Fruit fly (Drosophila melanogaster) whole organism, embryonic: ENCODE data around the gene CG7054.

Experiments
- Aef1 ChIP-seq: fragments of 200-800 bp; sonication (Bioruptor generic); IDR thresholded peaks from 3 replicates; pipeline ENCODE4 v1.3.6; 2022; ENCODE audit warnings: missing biosample characterization, missing genetic modification characterization
- CG11723 ChIP-seq: fragments of 200-800 bp; sonication (Bioruptor generic); optimal IDR thresholded peaks from 2 replicates; lab custom pipeline; 2017; ENCODE audit warnings: missing biosample characterization, mild to moderate bottlenecking, missing genetic modification characterization
- CG12769 ChIP-seq: fragments of 200-800 bp; sonication (Bioruptor generic); optimal IDR thresholded peaks from 2 replicates; lab custom pipeline; 2019; ENCODE audit warnings: missing biosample characterization, mild to moderate bottlenecking, missing genetic modification characterization, moderate library complexity
- CG1647 ChIP-seq: fragments of 200-800 bp; sonication (Bioruptor generic); optimal IDR thresholded peaks from 3 replicates; lab custom pipeline; 2016; ENCODE audit warnings: missing biosample characterization, missing genetic modification characterization
- CG17328 ChIP-seq: fragments of 200-800 bp; sonication (Bioruptor generic); IDR thresholded peaks from 2 replicates; pipeline ENCODE4 v1.3.6; 2022; ENCODE audit warnings: missing biosample characterization, missing genetic modification characterization
- CG17612 ChIP-seq: fragments of 200-800 bp; sonication (Bioruptor generic); IDR thresholded peaks from 2 replicates; pipeline ENCODE4 v1.3.6; 2022; ENCODE audit warnings: missing biosample characterization, missing genetic modification characterization
- CG2678 ChIP-seq: fragments of 200-800 bp; sonication (Bioruptor generic); optimal IDR thresholded peaks from 3 replicates; lab custom pipeline; 2019; ENCODE audit warnings: missing biosample characterization, mild to moderate bottlenecking, missing genetic modification characterization, moderate library complexity
- CG2712 ChIP-seq: fragments of 200-800 bp; optimal IDR thresholded peaks from 3 replicates; lab custom pipeline; 2019; ENCODE audit warnings: missing biosample characterization, mild to moderate bottlenecking, missing genetic modification characterization, moderate library complexity
- CG30020 ChIP-seq: fragments of 200-800 bp; optimal IDR thresholded peaks from 2 replicates; lab custom pipeline; 2019; ENCODE audit warnings: missing biosample characterization, mild to moderate bottlenecking, missing genetic modification characterization, moderate library complexity
- CG32772 ChIP-seq: fragments of 200-800 bp; sonication (Bioruptor generic); IDR thresholded peaks from 2 replicates; pipeline ENCODE4 v1.3.6; 2022; ENCODE audit warnings: missing biosample characterization, missing genetic modification characterization
- CG34376 ChIP-seq: fragments of 200-800 bp; sonication (Bioruptor generic); optimal IDR thresholded peaks from 2 replicates; lab custom pipeline; 2018; ENCODE audit warnings: missing biosample characterization, mild to moderate bottlenecking, missing genetic modification characterization
- CG4730 ChIP-seq: fragments of 200-800 bp; sonication (Bioruptor generic); IDR thresholded peaks from 2 replicates; pipeline ENCODE4 v1.3.6; 2022; ENCODE audit warnings: missing biosample characterization, missing genetic modification characterization
- CG6683 ChIP-seq: fragments of 200-800 bp; sonication (Bioruptor generic); optimal IDR thresholded peaks from 2 replicates; lab custom pipeline; 2017; ENCODE audit warnings: missing biosample characterization, mild to moderate bottlenecking, missing genetic modification characterization, missing genetic modification reagents
- CG6854 ChIP-seq: fragments of 200-800 bp; sonication (Bioruptor generic); optimal IDR thresholded peaks from 3 replicates; lab custom pipeline; 2017; ENCODE audit warnings: missing biosample characterization, mild to moderate bottlenecking, missing genetic modification characterization
- CG7786 ChIP-seq: fragments of 200-800 bp; sonication (Bioruptor generic); optimal IDR thresholded peaks from 2 replicates; lab custom pipeline; 2016; ENCODE audit warnings: missing biosample characterization, missing genetic modification characterization
- CG9215 ChIP-seq: fragments of 200-800 bp; sonication (Bioruptor generic); IDR thresholded peaks from 2 replicates; pipeline ENCODE4 v1.3.6; 2022; ENCODE audit warnings: missing biosample characterization, missing genetic modification characterization
- CG9797 ChIP-seq: fragments of 200-800 bp; sonication (Bioruptor generic); optimal IDR thresholded peaks from 3 replicates; lab custom pipeline; 2018; ENCODE audit warnings: missing biosample characterization, mild to moderate bottlenecking, missing genetic modification characterization
- CrebB ChIP-seq: fragments of 200-800 bp; sonication (Bioruptor generic); optimal IDR thresholded peaks from 3 replicates; lab custom pipeline; 2018; ENCODE audit warnings: missing biosample characterization, mild to moderate bottlenecking, missing genetic modification characterization
- D ChIP-seq, 2 experiments: fragments of 200-800 bp in 1 of 2; fragments of >200 bp in 1 of 2; sonication (Bioruptor generic) in 1 of 2; optimal IDR thresholded peaks; 2 replicates in 1 of 2; 3 replicates in 1 of 2; lab custom pipeline; 2017; ENCODE audit warnings: mild to moderate bottlenecking in 1 of 2, missing biosample characterization in 1 of 2, missing genetic modification characterization in 1 of 2, missing genetic modification reagents in 1 of 2
- D19A ChIP-seq: fragments of 200-800 bp; optimal IDR thresholded peaks from 3 replicates; lab custom pipeline; 2019; ENCODE audit warnings: missing biosample characterization, mild to moderate bottlenecking, missing genetic modification characterization, moderate library complexity
- Deaf1 ChIP-seq: fragments of 200-800 bp; optimal IDR thresholded peaks from 3 replicates; lab custom pipeline; 2019; ENCODE audit warnings: missing biosample characterization, mild to moderate bottlenecking, missing genetic modification characterization, moderate library complexity
- Dref ChIP-seq: fragments of 200-800 bp; sonication (Bioruptor generic); IDR thresholded peaks from 2 replicates; pipeline ENCODE4 v1.3.6; 2022; ENCODE audit warnings: missing biosample characterization, missing genetic modification characterization
- Ets65A ChIP-seq: fragments of 200-800 bp; sonication (Bioruptor generic); peaks from one replicate; lab custom pipeline; 2016; ENCODE audit warnings: missing biosample characterization, missing genetic modification characterization
- Ets97D ChIP-seq: fragments of 200-800 bp; sonication (Bioruptor generic); optimal IDR thresholded peaks from 3 replicates; lab custom pipeline; 2016; ENCODE audit warnings: missing biosample characterization, missing genetic modification characterization
- Hand ChIP-seq: fragments of 200-800 bp; sonication (Bioruptor generic); optimal IDR thresholded peaks from 2 replicates; lab custom pipeline; 2017; ENCODE audit warnings: mild to moderate bottlenecking, missing biosample characterization, missing genetic modification reagents, missing genetic modification characterization
- Hey ChIP-seq: fragments of 200-800 bp; sonication (Bioruptor generic); optimal IDR thresholded peaks from 3 replicates; lab custom pipeline; 2018; ENCODE audit warnings: missing biosample characterization, mild to moderate bottlenecking, missing genetic modification characterization
- HmgD ChIP-seq: fragments of 200-800 bp; sonication (Bioruptor generic); optimal IDR thresholded peaks from 3 replicates; lab custom pipeline; 2016; ENCODE audit warnings: missing biosample characterization, missing genetic modification characterization
- Jarid2 ChIP-seq: fragments of 200-800 bp; sonication (Bioruptor generic); optimal IDR thresholded peaks from 3 replicates; lab custom pipeline; 2017; ENCODE audit warnings: mild to moderate bottlenecking, missing biosample characterization, missing genetic modification reagents, missing genetic modification characterization
- MESR4 ChIP-seq: fragments of 200-800 bp; sonication (Bioruptor generic); optimal IDR thresholded peaks from 2 replicates; lab custom pipeline; 2018; ENCODE audit warnings: missing biosample characterization, mild to moderate bottlenecking, missing genetic modification characterization, moderate library complexity
- MTF-1 ChIP-seq: fragments of 200-800 bp; sonication (Bioruptor generic); optimal IDR thresholded peaks from 2 replicates; lab custom pipeline; 2018; ENCODE audit warnings: missing biosample characterization, mild to moderate bottlenecking, missing genetic modification characterization, borderline replicate concordance
- Med ChIP-seq: fragments of 200-800 bp; sonication (Bioruptor generic); peaks from one replicate; lab custom pipeline; 2016; ENCODE audit warnings: missing biosample characterization, missing genetic modification characterization, mild to moderate bottlenecking, inconsistent platforms, moderate library complexity
- Poxn ChIP-seq: fragments of 200-800 bp; sonication (Bioruptor generic); IDR thresholded peaks from 2 replicates; pipeline ENCODE4 v1.3.6; 2022; ENCODE audit warnings: missing biosample characterization, missing genetic modification characterization
- Side ChIP-seq: fragments of 200-800 bp; sonication (Bioruptor generic); optimal IDR thresholded peaks from 2 replicates; lab custom pipeline; 2016; ENCODE audit warnings: missing biosample characterization, missing genetic modification characterization
- Sox102F ChIP-seq: fragments of 200-800 bp; sonication (Bioruptor generic); optimal IDR thresholded peaks from 2 replicates; lab custom pipeline; 2018; ENCODE audit warnings: missing biosample characterization, mild to moderate bottlenecking, missing genetic modification characterization, moderate library complexity
- TFAM ChIP-seq: fragments of 200-800 bp; sonication (Bioruptor generic); optimal IDR thresholded peaks from 2 replicates; lab custom pipeline; 2017; ENCODE audit warnings: missing biosample characterization, missing genetic modification characterization, inconsistent platforms
- abd-A ChIP-seq: fragments of 200-800 bp; sonication (Bioruptor generic); optimal IDR thresholded peaks from 3 replicates; lab custom pipeline; 2019; ENCODE audit warnings: missing biosample characterization, mild to moderate bottlenecking, missing genetic modification characterization, moderate library complexity
- ara ChIP-seq: fragments of 200-800 bp; sonication (Bioruptor generic); IDR thresholded peaks from 2 replicates; pipeline ENCODE4 v1.3.6; 2022; ENCODE audit warnings: missing biosample characterization, missing genetic modification characterization
- disco-r ChIP-seq: fragments of 200-800 bp; sonication (Bioruptor generic); optimal IDR thresholded peaks from 2 replicates; lab custom pipeline; 2016; ENCODE audit warnings: missing biosample characterization, missing genetic modification characterization
- dmrt99B ChIP-seq: fragments of 200-800 bp; sonication (Bioruptor generic); optimal IDR thresholded peaks from 2 replicates; lab custom pipeline; 2018; ENCODE audit warnings: missing biosample characterization, mild to moderate bottlenecking, missing genetic modification characterization, moderate library complexity
- ems ChIP-seq: fragments of 200-800 bp; sonication (Bioruptor generic); optimal IDR thresholded peaks from 3 replicates; lab custom pipeline; 2016; ENCODE audit warnings: missing biosample characterization, missing genetic modification characterization
- esg ChIP-seq: fragments of 200-800 bp; sonication (Bioruptor generic); conservative IDR thresholded peaks from 2 replicates; pipeline ENCODE4 v1.3.6; 2022; ENCODE audit warnings: missing biosample characterization, missing genetic modification characterization
- ewg ChIP-seq: fragments of 200-800 bp; sonication (Bioruptor generic); optimal IDR thresholded peaks from 3 replicates; lab custom pipeline; 2017; ENCODE audit warnings: mild to moderate bottlenecking, missing biosample characterization, missing genetic modification reagents, missing genetic modification characterization
- lab ChIP-seq: fragments of 200-800 bp; sonication (Bioruptor generic); optimal IDR thresholded peaks from 3 replicates; lab custom pipeline; 2017; ENCODE audit warnings: missing biosample characterization, missing genetic modification characterization, mild to moderate bottlenecking, moderate library complexity, missing genetic modification reagents
- nau ChIP-seq: fragments of 200-800 bp; sonication (Bioruptor generic); optimal IDR thresholded peaks from 3 replicates; lab custom pipeline; 2017; ENCODE audit warnings: missing biosample characterization, mild to moderate bottlenecking, missing genetic modification characterization, missing genetic modification reagents
- pho ChIP-seq: fragments of 200-800 bp; sonication (Bioruptor generic); optimal IDR thresholded peaks from 2 replicates; lab custom pipeline; 2016; ENCODE audit warnings: missing biosample characterization, missing genetic modification characterization
- scrt ChIP-seq: fragments of 200-800 bp; sonication (Bioruptor generic); optimal IDR thresholded peaks from 2 replicates; lab custom pipeline; 2018; ENCODE audit warnings: missing biosample characterization, mild to moderate bottlenecking, missing genetic modification characterization, moderate library complexity
- tna ChIP-seq: fragments of 200-800 bp; sonication (Bioruptor generic); IDR thresholded peaks from 2 replicates; pipeline ENCODE4 v1.3.6; 2022; ENCODE audit warnings: missing biosample characterization, missing genetic modification characterization; ENCODE audit not compliant: partially characterized antibody
- usp ChIP-seq: fragments of >200 bp; optimal IDR thresholded peaks from 2 replicates; lab custom pipeline; 2017; ENCODE audit warnings: missing biosample characterization, missing genetic modification characterization
- wdn ChIP-seq: fragments of 200-800 bp; sonication (Bioruptor generic); IDR thresholded peaks from 2 replicates; pipeline ENCODE4 v1.3.6; 2022; ENCODE audit warnings: missing biosample characterization, missing genetic modification characterization
- wor ChIP-seq: fragments of 200-800 bp; sonication (Bioruptor generic); IDR thresholded peaks from 2 replicates; pipeline ENCODE4 v1.3.6; 2022; ENCODE audit warnings: missing biosample characterization, missing genetic modification characterization
- zfh1 ChIP-seq: fragments of 200-800 bp; sonication (Bioruptor generic); IDR thresholded peaks from 3 replicates; pipeline ENCODE4 v1.3.6; 2022; ENCODE audit warnings: missing biosample characterization, missing genetic modification characterization

CG7054 gene

dm6 chr3R:22515384-22515783 is 50.6 kb downstream of the CG7054 start (continued):
- TF ChIP-seq scrt (GFP tag; lab: Kevin White, UChicago) (no peak), MESR4 (GFP tag; lab: Kevin White, UChicago) (no peak), Ets65A (GFP tag; lab: Kevin White, UChicago) (no peak), Deaf1 (tag; lab: Kevin White, UChicago) (no peak), CG6854 (GFP tag; lab: Kevin White, UChicago) (no peak), CG30020 (tag; lab: Kevin White, UChicago) (no peak), disco-r (no peak), Poxn (GFP tag; lab: Robert Waterston, UW) (no peak), CG11723 (GFP tag; lab: Kevin White, UChicago) (no peak), ems (no peak), Hey (tag; lab: Kevin White, UChicago) (no peak), Aef1 (0 out of 3 replicates have a peak, but pooled peaks have one; percentile 11), dmrt99B (tag; lab: Kevin White, UChicago) (peak; percentile 19), CrebB (tag; lab: Kevin White, UChicago) (no peak), CG32772 (GFP tag; lab: Robert Waterston, UW) (no peak), Ets97D (GFP tag; lab: Kevin White, UChicago) (no peak), CG9215 (no peak), CG2678 (tag; lab: Kevin White, UChicago) (peak; percentile 2), CG2712 (no peak), ara (GFP tag; lab: Robert Waterston, UW) (no peak), zfh1 (GFP tag; lab: Robert Waterston, UW) (no peak), esg (GFP tag; lab: Robert Waterston, UW) (0 out of 2 replicates have a peak, but pooled peaks have one; percentile 19), CG34376 (GFP tag; lab: Kevin White, UChicago) (no peak), lab (GFP tag; lab: Kevin White, UChicago) (peak; percentile 22), TFAM (GFP tag; lab: Kevin White, UChicago) (no peak), CG17612 (GFP tag; lab: Robert Waterston, UW) (0 out of 2 replicates have a peak, but pooled peaks have one; percentile 12), Med (GFP tag; lab: Kevin White, UChicago) (peak; percentile 78), nau (GFP tag; lab: Kevin White, UChicago) (no peak), Sox102F (GFP tag; lab: Kevin White, UChicago) (peak; percentile 8), abd-A (no peak), pho (no peak), CG1647 (GFP tag; lab: Kevin White, UChicago) (no peak), CG12769 (tag; lab: Kevin White, UChicago) (no peak), MTF-1 (GFP tag; lab: Kevin White, UChicago) (no peak), HmgD (GFP tag; lab: Kevin White, UChicago) (no peak), Hand (GFP tag; lab: Kevin White, UChicago) (no peak), Jarid2 (GFP tag; lab: Kevin White, UChicago) (no peak), CG6683 (no peak), wor (GFP tag; lab: Robert Waterston, UW) (no peak), CG9797 (GFP tag; lab: Kevin White, UChicago) (no peak), CG4730 (GFP tag; lab: Robert Waterston, UW) (no peak), CG17328 (GFP tag; lab: Robert Waterston, UW) (no peak), Side (GFP tag; lab: Kevin White, UChicago) (no peak), CG7786 (GFP tag; lab: Kevin White, UChicago) (no peak), usp (GFP tag; lab: Kevin White, UChicago) (no peak), Dref (no peak), tna (GFP tag; lab: Robert Waterston, UW) (no peak), ewg (GFP tag; lab: Kevin White, UChicago) (no peak), D19A (tag; lab: Kevin White, UChicago) (no peak), D (optimal IDR thresholded peaks at IDR 0.05; lab: Kevin White, UChicago) (no peak), D (GFP tag; optimal IDR thresholded peaks at IDR 0.05; lab: Kevin White, UChicago) (no peak), wdn (GFP tag; lab: Robert Waterston, UW) (no peak)
